Worm (Caenorhabditis elegans) whole organism, L4 larva: ENCODE data around the gene M151.3.

Experiments
- F37D6.2 ChIP-seq: sonication (generic microtip); optimal IDR thresholded peaks from 2 replicates; lab custom pipeline; 2016; ENCODE audit warnings: mild to moderate bottlenecking, missing genetic modification characterization, missing compliant biosample characterization
- F44E2.7 ChIP-seq: fragments of 200-800 bp; sonication (Bioruptor generic); IDR thresholded peaks from 2 replicates; pipeline ENCODE4 v2.1.2; 2022; ENCODE audit warnings: missing genetic modification characterization, missing compliant biosample characterization
- R02D3.7 ChIP-seq: fragments of 150-350 bp; sonication (generic microtip); optimal IDR thresholded peaks from 3 replicates; lab custom pipeline; 2014; ENCODE audit warnings: missing biosample characterization, missing genetic modification characterization
- T20F7.1 ChIP-seq: fragments of 200-800 bp; sonication (Bioruptor generic); optimal IDR thresholded peaks from 2 replicates; lab custom pipeline; 2018; ENCODE audit warnings: mild to moderate bottlenecking, missing genetic modification characterization, missing compliant biosample characterization
- T26A8.4 ChIP-seq: fragments of 200-800 bp; sonication (Bioruptor generic); IDR thresholded peaks from 2 replicates; pipeline ENCODE4 v1.3.6; 2022; ENCODE audit warnings: missing genetic modification characterization, missing compliant biosample characterization
- Y105C5A.15 ChIP-seq: fragments of 200-800 bp; sonication (Bioruptor generic); IDR thresholded peaks from 2 replicates; pipeline ENCODE4 v1.3.6; 2022; ENCODE audit warnings: missing genetic modification characterization, missing compliant biosample characterization
- Y48G9A.11 ChIP-seq: fragments of 200-800 bp; sonication (Bioruptor generic); IDR thresholded peaks from 2 replicates; pipeline ENCODE4 v1.3.6; 2022; ENCODE audit warnings: missing genetic modification reagents, missing genetic modification characterization, missing compliant biosample characterization
- ZK337.2 ChIP-seq: fragments of 200-800 bp; sonication (Bioruptor generic); IDR thresholded peaks from 2 replicates; pipeline ENCODE4 v1.3.6; 2022; ENCODE audit warnings: missing genetic modification reagents, missing genetic modification characterization, missing compliant biosample characterization
- ZK546.5 ChIP-seq, 2 experiments: sonication (generic microtip); optimal IDR thresholded peaks; 2 replicates each; lab custom pipeline; 2017; ENCODE audit warnings: missing biosample characterization in 2 of 2, missing genetic modification characterization in 2 of 2
- ceh-28 ChIP-seq: fragments of 150-350 bp; optimal IDR thresholded peaks from 2 replicates; lab custom pipeline; 2014; ENCODE audit warnings: missing biosample characterization, missing genetic modification reagents, missing genetic modification characterization
- ceh-32 ChIP-seq: sonication (generic microtip); optimal IDR thresholded peaks from 2 replicates; lab custom pipeline; 2016; ENCODE audit warnings: mild to moderate bottlenecking, missing genetic modification characterization, missing compliant biosample characterization; ENCODE audit not compliant: poor library complexity
- ceh-44 ChIP-seq: fragments of 200-800 bp; sonication (Bioruptor generic); IDR thresholded peaks from 2 replicates; pipeline ENCODE4 v1.3.6; 2022; ENCODE audit warnings: missing genetic modification reagents, missing genetic modification characterization, missing compliant biosample characterization
- ceh-62 ChIP-seq: sonication (generic microtip); optimal IDR thresholded peaks from 2 replicates; lab custom pipeline; 2017; ENCODE audit warnings: missing biosample characterization, missing genetic modification characterization
- ces-1 ChIP-seq: fragments of 150-350 bp; sonication (generic microtip); optimal IDR thresholded peaks from 4 replicates; lab custom pipeline; 2014; ENCODE audit warnings: missing biosample characterization, missing genetic modification reagents, missing genetic modification characterization
- ctbp-1 ChIP-seq: fragments of 200-800 bp; sonication (Bioruptor generic); IDR thresholded peaks from 2 replicates; pipeline ENCODE4 v1.3.6; 2022; ENCODE audit warnings: missing genetic modification reagents, missing genetic modification characterization, missing compliant biosample characterization
- daf-12 ChIP-seq: fragments of 150-350 bp; optimal IDR thresholded peaks from 2 replicates; lab custom pipeline; 2014; ENCODE audit warnings: missing biosample characterization, missing genetic modification reagents, missing genetic modification characterization
- daf-19 ChIP-seq: fragments of 200-800 bp; sonication (Bioruptor generic); conservative IDR thresholded peaks from 2 replicates; pipeline ENCODE4 v1.3.6; 2022; ENCODE audit warnings: missing genetic modification characterization, missing compliant biosample characterization
- egl-27 ChIP-seq: sonication (generic microtip); optimal IDR thresholded peaks from 3 replicates; lab custom pipeline; 2017; ENCODE audit warnings: missing biosample characterization, missing genetic modification reagents, missing genetic modification characterization
- gei-8 ChIP-seq: fragments of 200-800 bp; sonication (Bioruptor generic); optimal IDR thresholded peaks from 2 replicates; lab custom pipeline; 2018; ENCODE audit warnings: mild to moderate bottlenecking, missing genetic modification characterization, missing compliant biosample characterization
- hmg-1.1 ChIP-seq: fragments of 200-800 bp; sonication (Bioruptor generic); IDR thresholded peaks from 2 replicates; pipeline ENCODE4 v1.3.6; 2022; ENCODE audit warnings: missing genetic modification reagents, missing genetic modification characterization, missing compliant biosample characterization
- lir-3 ChIP-seq: sonication (generic microtip); optimal IDR thresholded peaks from 2 replicates; lab custom pipeline; 2016; ENCODE audit warnings: mild to moderate bottlenecking, missing genetic modification characterization, missing compliant biosample characterization
- madf-5 ChIP-seq, 2 experiments: fragments of 200-800 bp; sonication (Bioruptor generic); IDR thresholded peaks; 2 replicates each; pipeline ENCODE4 v1.3.6; 2022; ENCODE audit warnings: missing compliant biosample characterization in 2 of 2, missing genetic modification characterization in 2 of 2
- madf-9 ChIP-seq: fragments of 200-800 bp; sonication (Bioruptor generic); conservative IDR thresholded peaks from 2 replicates; pipeline ENCODE4 v1.3.6; 2022; ENCODE audit warnings: missing genetic modification reagents, missing genetic modification characterization, missing compliant biosample characterization
- mdl-1 ChIP-seq, 2 experiments: fragments of 150-350 bp in 1 of 2; sonication (generic microtip) in 1 of 2; optimal IDR thresholded peaks; 2 replicates each; lab custom pipeline; 2014 to 2017; ENCODE audit warnings: missing biosample characterization in 2 of 2, missing genetic modification characterization in 2 of 2
- mdt-29 ChIP-seq: fragments of 200-800 bp; sonication (Bioruptor generic); IDR thresholded peaks from 2 replicates; pipeline ENCODE4 v1.3.6; 2022; ENCODE audit warnings: missing genetic modification reagents, missing genetic modification characterization, missing compliant biosample characterization
- mep-1 ChIP-seq: fragments of 150-350 bp; sonication (generic microtip); optimal IDR thresholded peaks from 3 replicates; lab custom pipeline; 2014; ENCODE audit warnings: missing biosample characterization, missing genetic modification characterization
- mes-2 ChIP-seq: sonication (generic microtip); optimal IDR thresholded peaks from 2 replicates; lab custom pipeline; 2016; ENCODE audit warnings: missing genotype, mild to moderate bottlenecking, missing genetic modification characterization, missing compliant biosample characterization; ENCODE audit not compliant: poor library complexity, severe bottlenecking
- mxl-2 ChIP-seq: fragments of 200-800 bp; sonication (Bioruptor generic); conservative IDR thresholded peaks from 2 replicates; pipeline ENCODE4 v1.3.6; 2022; ENCODE audit warnings: missing genetic modification reagents, missing genetic modification characterization, missing compliant biosample characterization
- nhr-25 ChIP-seq: sonication (generic microtip); optimal IDR thresholded peaks from 2 replicates; lab custom pipeline; 2017; ENCODE audit warnings: missing genetic modification characterization, mild to moderate bottlenecking, missing compliant biosample characterization, antibody characterized with exemption, moderate library complexity, borderline replicate concordance; ENCODE audit not compliant: insufficient read depth
- nhr-41 ChIP-seq: fragments of 200-800 bp; sonication (Bioruptor generic); IDR thresholded peaks from 2 replicates; pipeline ENCODE4 v1.3.6; 2022; ENCODE audit warnings: missing genetic modification reagents, missing genetic modification characterization, missing compliant biosample characterization
- nhr-77 ChIP-seq: fragments of 150-350 bp; optimal IDR thresholded peaks from 2 replicates; lab custom pipeline; 2014; ENCODE audit warnings: missing biosample characterization, missing genetic modification characterization
- spr-1 ChIP-seq: sonication (generic microtip); optimal IDR thresholded peaks from 2 replicates; lab custom pipeline; 2016; ENCODE audit warnings: mild to moderate bottlenecking, missing genetic modification characterization, missing compliant biosample characterization
- spr-3 ChIP-seq: fragments of 200-800 bp; sonication (Bioruptor generic); optimal IDR thresholded peaks from 2 replicates; lab custom pipeline; 2018; ENCODE audit warnings: mild to moderate bottlenecking, missing genetic modification characterization, missing compliant biosample characterization
- tag-97 ChIP-seq: fragments of 200-800 bp; sonication (Bioruptor generic); IDR thresholded peaks from 2 replicates; pipeline ENCODE4 v1.3.6; 2022; ENCODE audit warnings: missing genetic modification characterization, missing compliant biosample characterization
- unc-62 ChIP-seq, 3 experiments: fragments of 150-350 bp in 1 of 3; sonication (generic microtip); optimal IDR thresholded peaks in 2 of 3; peaks in 1 of 3; 1 replicate in 1 of 3; 2 replicates in 2 of 3; lab custom pipeline; 2014 to 2017; ENCODE audit warnings: missing biosample characterization in 3 of 3, missing genetic modification characterization in 3 of 3, missing genetic modification reagents in 3 of 3, missing genotype in 1 of 3
- zfp-2 ChIP-seq: sonication (generic microtip); optimal IDR thresholded peaks from 2 replicates; lab custom pipeline; 2016; ENCODE audit warnings: mild to moderate bottlenecking, missing genetic modification characterization, missing compliant biosample characterization
- ztf-7 ChIP-seq: fragments of 150-350 bp; optimal IDR thresholded peaks from 2 replicates; lab custom pipeline; 2014; ENCODE audit warnings: missing biosample characterization, missing genetic modification characterization

M151.3 gene

ce11 chrII:3634765-3635164, 7.8 kb downstream of the M151.3 start:
- TF ChIP-seq unc-62 (GFP tag; optimal IDR thresholded peaks at IDR 0.05 in 1 of 2; lab: Kevin White, UChicago) (peak in 1 of 2 experiments; percentile 82), unc-62 (tag; optimal IDR thresholded peaks at IDR 0.05; lab: Kevin White, UChicago) (no peak), ceh-28 (tag; lab: Kevin White, UChicago) (no peak)

DNA sequence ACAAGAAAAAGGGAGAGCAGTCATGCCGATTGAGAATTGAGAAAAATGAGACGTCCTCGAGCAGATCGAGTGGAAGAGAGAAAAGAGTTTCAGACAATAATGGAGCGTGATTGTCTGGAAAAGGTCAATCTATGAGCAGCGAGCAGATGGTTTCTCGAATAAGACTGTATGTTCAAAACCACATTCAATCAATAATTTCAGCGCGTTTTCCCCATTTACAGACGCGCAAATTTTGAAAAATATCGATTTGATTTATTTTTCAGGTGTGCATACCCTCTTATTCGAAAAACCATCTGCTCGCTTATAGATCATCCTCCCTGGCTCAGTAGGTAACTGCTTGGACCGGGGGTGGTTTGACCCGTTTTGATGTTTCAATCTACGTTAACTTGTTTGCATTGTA, 12.3 kb downstream of the M151.3 start, which contains the start of gene fbxb-31:
Gene fbxb-31 (minus strand): TSS at position 101 of the 400 bp plus-strand sequence.
- TF ChIP-seq ctbp-1 (no peak), ceh-32 (tag; lab: Kevin White, UChicago) (no peak), madf-5 (GFP tag; IDR thresholded peaks at IDR 0.05; lab: Robert Waterston, UW) (no peak), lir-3 (tag; lab: Kevin White, UChicago) (no peak), tag-97 (GFP tag; lab: Robert Waterston, UW) (no peak), ztf-7 (tag; lab: Kevin White, UChicago) (no peak), nhr-41 (GFP tag; lab: Robert Waterston, UW) (no peak), mep-1 (tag; lab: Kevin White, UChicago) (no peak), R02D3.7 (tag; lab: Kevin White, UChicago) (no peak), mes-2 (tag; lab: Kevin White, UChicago) (no peak), ZK337.2 (GFP tag; lab: Robert Waterston, UW) (no peak), nhr-25 (no peak), nhr-77 (tag; lab: Kevin White, UChicago) (no peak), zfp-2 (tag; lab: Kevin White, UChicago) (no peak), ces-1 (GFP tag; lab: Kevin White, UChicago) (no peak), daf-19 (GFP tag; lab: Robert Waterston, UW) (no peak), hmg-1.1 (GFP tag; lab: Robert Waterston, UW) (no peak), spr-1 (tag; lab: Kevin White, UChicago) (no peak), T20F7.1 (no peak), ceh-44 (GFP tag; lab: Robert Waterston, UW) (no peak)

DNA sequence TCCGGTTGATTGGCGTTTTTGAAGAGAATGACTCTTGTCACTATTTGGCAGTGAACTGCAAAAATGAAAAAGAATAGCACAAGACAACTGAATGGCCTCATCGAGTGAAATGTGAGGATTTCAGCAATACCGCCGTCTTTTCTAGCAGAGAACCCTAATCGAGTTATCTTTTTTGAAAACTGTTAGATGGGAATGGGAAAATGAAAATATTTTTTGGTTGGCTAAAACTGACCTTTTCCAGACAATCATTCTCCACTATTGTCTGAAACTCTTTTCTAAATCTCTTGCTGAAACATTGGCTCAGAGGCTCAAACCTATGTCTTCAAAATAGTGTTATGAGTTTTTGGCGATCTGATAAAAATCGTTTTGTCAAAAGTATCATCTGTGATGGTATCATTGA, 13.2 kb downstream of the M151.3 start, which contains the start of gene M151.10:
Gene M151.10 (minus strand): TSS at position 101 of the 400 bp plus-strand sequence.
- TF ChIP-seq F37D6.2 (tag; lab: Kevin White, UChicago) (no peak), ceh-44 (GFP tag; lab: Robert Waterston, UW) (no peak), mdt-29 (no peak), egl-27 (tag; lab: Kevin White, UChicago) (no peak), Y48G9A.11 (GFP tag; lab: Robert Waterston, UW) (no peak), T26A8.4 (GFP tag; lab: Robert Waterston, UW) (no peak), ces-1 (GFP tag; lab: Kevin White, UChicago) (no peak), ceh-62 (no peak), madf-5 (GFP tag; IDR thresholded peaks at IDR 0.05; lab: Robert Waterston, UW) (no peak), ZK546.5 (tag; optimal IDR thresholded peaks at IDR 0.05; lab: Kevin White, UChicago) (no peak), T20F7.1 (no peak), nhr-77 (tag; lab: Kevin White, UChicago) (no peak), madf-9 (no peak), mdl-1 (tag; optimal IDR thresholded peaks at IDR 0.05; lab: Kevin White, UChicago) (no peak), F44E2.7 (GFP tag; lab: Robert Waterston, UW) (no peak), Y105C5A.15 (GFP tag; lab: Robert Waterston, UW) (no peak), spr-3 (GFP tag; lab: Kevin White, UChicago) (no peak), daf-12 (tag; lab: Kevin White, UChicago) (no peak), gei-8 (GFP tag; lab: Kevin White, UChicago) (no peak), mxl-2 (no peak)
